Worm (Caenorhabditis elegans) whole organism, late embryonic: ENCODE data around the gene Y19D2B.1.

Source experiments
- C08G9.2 ChIP-seq: sonication (generic microtip); optimal IDR thresholded peaks from 2 replicates; lab custom pipeline; 2016; ENCODE audit warnings: mild to moderate bottlenecking, missing genetic modification characterization, moderate library complexity, missing compliant biosample characterization
- C38D4.7 ChIP-seq: fragments of 200-800 bp; sonication (Bioruptor generic); optimal IDR thresholded peaks from 2 replicates; lab custom pipeline; 2018; ENCODE audit warnings: mild to moderate bottlenecking, missing genetic modification characterization, moderate library complexity, missing compliant biosample characterization
- F13H6.1 ChIP-seq: sonication (generic microtip); optimal IDR thresholded peaks from 2 replicates; lab custom pipeline; 2016; ENCODE audit warnings: missing genetic modification characterization, missing compliant biosample characterization
- K02D7.2 ChIP-seq: sonication (generic microtip); optimal IDR thresholded peaks from 2 replicates; lab custom pipeline; 2017; ENCODE audit warnings: mild to moderate bottlenecking, missing genetic modification characterization, missing compliant biosample characterization
- K09A11.1 ChIP-seq: sonication (generic microtip); optimal IDR thresholded peaks from 2 replicates; lab custom pipeline; 2017; ENCODE audit warnings: antibody characterized with exemption, mild to moderate bottlenecking, missing genetic modification characterization, missing compliant biosample characterization; ENCODE audit not compliant: insufficient read depth
- T23F11.4 ChIP-seq: fragments of 200-800 bp; sonication (Bioruptor generic); optimal IDR thresholded peaks from 2 replicates; lab custom pipeline; 2018; ENCODE audit warnings: mild to moderate bottlenecking, missing genetic modification characterization, missing compliant biosample characterization
- Y22D7AL.16 ChIP-seq: sonication (generic microtip); optimal IDR thresholded peaks from 2 replicates; lab custom pipeline; 2016; ENCODE audit warnings: missing genetic modification characterization, missing compliant biosample characterization
- ahr-1 ChIP-seq: sonication (generic microtip); optimal IDR thresholded peaks from 2 replicates; lab custom pipeline; 2016; ENCODE audit warnings: missing genetic modification characterization, missing compliant biosample characterization
- ceh-18 ChIP-seq: sonication (generic microtip); optimal IDR thresholded peaks from 2 replicates; lab custom pipeline; 2016; ENCODE audit warnings: missing genetic modification characterization, missing compliant biosample characterization
- ceh-19 ChIP-seq: fragments of 200-800 bp; sonication (Bioruptor generic); optimal IDR thresholded peaks from 2 replicates; lab custom pipeline; 2018; ENCODE audit warnings: mild to moderate bottlenecking, missing genetic modification characterization, missing compliant biosample characterization
- ceh-24 ChIP-seq: sonication (generic microtip); optimal IDR thresholded peaks from 2 replicates; lab custom pipeline; 2016; ENCODE audit warnings: mild to moderate bottlenecking, missing genetic modification characterization, missing compliant biosample characterization
- ceh-30 ChIP-seq: fragments of 150-350 bp; optimal IDR thresholded peaks from 2 replicates; lab custom pipeline; 2014; ENCODE audit warnings: missing biosample characterization, missing genetic modification characterization
- ceh-45 ChIP-seq: fragments of 200-800 bp; sonication (Bioruptor generic); IDR thresholded peaks from 2 replicates; pipeline ENCODE4 v1.3.6; 2022; ENCODE audit warnings: missing genetic modification reagents, missing genetic modification characterization, missing compliant biosample characterization
- ceh-9 ChIP-seq: sonication (generic microtip); optimal IDR thresholded peaks from 2 replicates; lab custom pipeline; 2016; ENCODE audit warnings: mild to moderate bottlenecking, missing genetic modification characterization, inconsistent platforms, missing compliant biosample characterization
- che-1 ChIP-seq: sonication (generic microtip); optimal IDR thresholded peaks from 2 replicates; lab custom pipeline; 2016; ENCODE audit warnings: mild to moderate bottlenecking, missing genetic modification characterization, missing compliant biosample characterization
- dmd-4 ChIP-seq: sonication (generic microtip); optimal IDR thresholded peaks from 2 replicates; lab custom pipeline; 2016; ENCODE audit warnings: borderline replicate concordance, missing genetic modification characterization, missing compliant biosample characterization
- eyg-1 ChIP-seq: sonication (generic microtip); optimal IDR thresholded peaks from 2 replicates; lab custom pipeline; 2016; ENCODE audit warnings: missing genotype, missing genetic modification characterization, missing compliant biosample characterization
- fax-1 ChIP-seq: sonication (generic microtip); optimal IDR thresholded peaks from 2 replicates; lab custom pipeline; 2016; ENCODE audit warnings: missing genotype, missing genetic modification characterization, missing compliant biosample characterization
- fkh-10 ChIP-seq: fragments of 150-350 bp; optimal IDR thresholded peaks from 2 replicates; lab custom pipeline; 2014; ENCODE audit warnings: missing biosample characterization, missing genetic modification reagents, missing genetic modification characterization
- hlh-13 ChIP-seq: fragments of 200-800 bp; sonication (Bioruptor generic); optimal IDR thresholded peaks from 2 replicates; lab custom pipeline; 2018; ENCODE audit warnings: mild to moderate bottlenecking, missing genetic modification characterization, missing compliant biosample characterization
- hlh-30 ChIP-seq: sonication (generic microtip); optimal IDR thresholded peaks from 2 replicates; lab custom pipeline; 2017; ENCODE audit warnings: antibody characterized with exemption, missing genetic modification characterization, missing compliant biosample characterization; ENCODE audit not compliant: insufficient read depth
- hlh-8 ChIP-seq: sonication (generic microtip); optimal IDR thresholded peaks from 2 replicates; lab custom pipeline; 2016; ENCODE audit warnings: missing genotype, missing genetic modification characterization, missing compliant biosample characterization
- madf-2 ChIP-seq: sonication (generic microtip); optimal IDR thresholded peaks from 2 replicates; lab custom pipeline; 2017; ENCODE audit warnings: missing genetic modification characterization, missing compliant biosample characterization
- mec-3 ChIP-seq: sonication (generic microtip); optimal IDR thresholded peaks from 2 replicates; lab custom pipeline; 2016; ENCODE audit warnings: borderline replicate concordance, missing genetic modification characterization, missing compliant biosample characterization
- nfya-1 ChIP-seq: sonication (generic microtip); optimal IDR thresholded peaks from 2 replicates; lab custom pipeline; 2017; ENCODE audit warnings: missing genetic modification characterization, mild to moderate bottlenecking, missing compliant biosample characterization, antibody characterized with exemption, moderate library complexity
- nhr-11 ChIP-seq: fragments of 150-350 bp; optimal IDR thresholded peaks from 2 replicates; lab custom pipeline; 2014; ENCODE audit warnings: missing biosample characterization, missing genetic modification characterization
- odd-2 ChIP-seq: sonication (generic microtip); optimal IDR thresholded peaks from 2 replicates; lab custom pipeline; 2017; ENCODE audit warnings: antibody characterized with exemption, mild to moderate bottlenecking, missing genetic modification characterization, missing compliant biosample characterization
- pat-9 ChIP-seq: fragments of 200-800 bp; sonication (Bioruptor generic); optimal IDR thresholded peaks from 2 replicates; lab custom pipeline; 2018; ENCODE audit warnings: mild to moderate bottlenecking, missing genetic modification characterization, moderate library complexity, missing compliant biosample characterization
- pax-1 ChIP-seq: fragments of 150-350 bp; optimal IDR thresholded peaks from 2 replicates; lab custom pipeline; 2014; ENCODE audit warnings: missing biosample characterization, missing genetic modification characterization
- rnt-1 ChIP-seq: sonication (generic microtip); optimal IDR thresholded peaks from 2 replicates; lab custom pipeline; 2016; ENCODE audit warnings: missing genetic modification characterization, missing compliant biosample characterization
- syd-9 ChIP-seq: sonication (generic microtip); optimal IDR thresholded peaks from 2 replicates; lab custom pipeline; 2016; ENCODE audit warnings: mild to moderate bottlenecking, missing genetic modification characterization, moderate library complexity, missing compliant biosample characterization
- tbx-7 ChIP-seq: sonication (generic microtip); optimal IDR thresholded peaks from 2 replicates; lab custom pipeline; 2016; ENCODE audit warnings: missing genotype, missing genetic modification characterization, missing compliant biosample characterization
- ttx-3 ChIP-seq: sonication (generic microtip); optimal IDR thresholded peaks from 2 replicates; lab custom pipeline; 2016; ENCODE audit warnings: missing genetic modification reagents, missing genetic modification characterization, missing compliant biosample characterization
- unc-3 ChIP-seq, 2 experiments: fragments of 200-800 bp in 1 of 2; sonication (Bioruptor generic) in 1 of 2; sonication (generic microtip) in 1 of 2; conservative IDR thresholded peaks in 1 of 2; optimal IDR thresholded peaks in 1 of 2; 2 replicates each; pipeline versions ENCODE4 v1.3.6 to Lab custom; 2016 to 2022; ENCODE audit warnings: missing compliant biosample characterization in 2 of 2, missing genetic modification characterization in 2 of 2, missing genetic modification reagents in 1 of 2
- unc-42 ChIP-seq: sonication (generic microtip); optimal IDR thresholded peaks from 2 replicates; lab custom pipeline; 2016; ENCODE audit warnings: missing genotype, missing genetic modification characterization, missing compliant biosample characterization
- zip-5 ChIP-seq: sonication (generic microtip); optimal IDR thresholded peaks from 2 replicates; lab custom pipeline; 2016; ENCODE audit warnings: missing genetic modification characterization, missing compliant biosample characterization
- ztf-16 ChIP-seq: sonication (generic microtip); optimal IDR thresholded peaks from 2 replicates; lab custom pipeline; 2017; ENCODE audit warnings: missing genetic modification characterization, missing compliant biosample characterization

Gene Y19D2B.1

DNA sequence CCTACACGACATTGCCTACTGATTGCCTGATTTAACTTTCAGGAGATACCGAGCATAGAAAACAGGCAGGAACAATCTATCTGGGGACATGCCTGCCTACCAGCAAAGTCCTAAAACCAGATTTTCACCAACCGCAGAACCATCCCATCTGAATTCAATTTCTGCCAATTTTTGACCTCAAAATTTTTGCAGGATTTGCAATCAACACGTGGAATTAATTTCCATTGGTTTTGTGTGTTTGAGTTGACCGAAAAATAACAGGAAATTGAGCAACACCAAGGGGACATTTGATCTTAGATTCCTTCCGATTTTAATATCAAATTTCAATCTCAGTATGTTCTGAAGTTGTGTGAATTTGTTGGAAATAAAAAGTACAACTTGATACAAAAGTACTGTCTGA, 23.8 kb downstream of the Y19D2B.1 start:
- TF ChIP-seq T23F11.4 (GFP tag; lab: Kevin White, UChicago) (no peak), ceh-18 (tag; lab: Kevin White, UChicago) (no peak), ztf-16 (tag; lab: Kevin White, UChicago) (no peak), ceh-19 (GFP tag; lab: Kevin White, UChicago) (no peak), fax-1 (tag; lab: Kevin White, UChicago) (no peak), K02D7.2 (tag; lab: Kevin White, UChicago) (no peak), syd-9 (no peak), C38D4.7 (GFP tag; lab: Kevin White, UChicago) (no peak), tbx-7 (tag; lab: Kevin White, UChicago) (no peak), F13H6.1 (tag; lab: Kevin White, UChicago) (no peak), ahr-1 (tag; lab: Kevin White, UChicago) (no peak), Y22D7AL.16 (tag; lab: Kevin White, UChicago) (no peak), nhr-11 (tag; lab: Kevin White, UChicago) (no peak), eyg-1 (no peak), zip-5 (no peak), unc-3 (GFP tag; conservative IDR thresholded peaks at IDR 0.05; lab: Robert Waterston, UW) (no peak), unc-3 (tag; optimal IDR thresholded peaks at IDR 0.05; lab: Kevin White, UChicago) (no peak), mec-3 (no peak), hlh-30 (tag; lab: Kevin White, UChicago) (no peak)

DNA sequence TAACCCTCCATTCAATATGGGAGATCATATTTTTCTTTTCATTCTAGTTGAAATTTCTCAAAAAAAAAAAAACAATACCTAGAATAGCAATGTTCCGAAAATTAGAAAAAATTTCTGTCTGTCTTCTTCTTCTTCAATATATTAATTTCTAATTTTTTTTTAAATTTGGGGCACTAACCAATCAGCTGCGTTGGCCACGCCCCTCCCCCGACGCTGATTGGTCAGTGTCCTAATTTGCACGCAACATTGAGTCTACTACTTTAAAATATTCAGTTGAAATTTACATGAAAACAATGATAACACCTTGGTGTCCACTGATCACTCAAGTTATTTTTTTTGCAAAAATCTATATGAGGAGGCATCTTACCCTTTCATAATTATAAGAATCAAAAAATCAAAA, 26.8 kb downstream of the Y19D2B.1 start:
- TF ChIP-seq dmd-4 (tag; lab: Kevin White, UChicago) (no peak), pax-1 (tag; lab: Kevin White, UChicago) (no peak), madf-2 (tag; lab: Kevin White, UChicago) (no peak), ceh-24 (tag; lab: Kevin White, UChicago) (no peak), che-1 (tag; lab: Kevin White, UChicago) (no peak), nfya-1 (tag; lab: Kevin White, UChicago) (peak; percentile 85)

DNA sequence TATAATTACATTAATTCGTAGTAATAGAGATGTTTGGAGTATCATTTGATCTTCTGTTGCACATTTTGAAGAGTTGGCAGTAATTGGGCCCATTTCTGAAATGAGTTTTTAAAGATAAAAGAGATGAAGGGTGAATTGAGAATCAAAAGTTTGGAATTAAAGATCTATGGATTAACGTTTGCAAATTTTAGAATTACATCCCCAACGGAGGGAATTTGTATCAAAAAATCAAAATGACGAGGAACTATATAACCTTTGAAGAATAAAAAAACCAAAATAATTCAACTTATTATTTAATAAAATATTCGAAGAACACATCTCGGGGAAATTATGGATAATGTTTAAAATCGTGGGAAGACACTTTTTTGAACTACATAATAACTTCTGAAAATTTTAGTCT, 27.8 kb downstream of the Y19D2B.1 start, which contains the start of gene sra-10:
sra-10 (minus strand) TSS at position 101 of the 400 bp plus-strand sequence.
- TF ChIP-seq nfya-1 (tag; lab: Kevin White, UChicago): no peak
- TF ChIP-seq fkh-10 (GFP tag; lab: Kevin White, UChicago): no peak
- TF ChIP-seq ceh-9 (tag; lab: Kevin White, UChicago): no peak
- no peak for TF ChIP-seq ttx-3 (tag; lab: Kevin White, UChicago)

- TF ChIP-seq unc-42 (no peak), ahr-1 (tag; lab: Kevin White, UChicago) (no peak), K09A11.1 (tag; lab: Kevin White, UChicago) (no peak), hlh-8 (no peak), odd-2 (tag; lab: Kevin White, UChicago) (no peak), ceh-30 (tag; lab: Kevin White, UChicago) (no peak), zip-5 (no peak), pat-9 (tag; lab: Kevin White, UChicago) (no peak), nhr-11 (tag; lab: Kevin White, UChicago) (no peak), ztf-16 (tag; lab: Kevin White, UChicago) (no peak)
Observed at ce11 chrII:10888979-10889378, 33.8 kb downstream of the Y19D2B.1 start, which contains the start of gene ptr-8. TSS of gene ptr-8 (plus strand) at chrII:10889279.

DNA sequence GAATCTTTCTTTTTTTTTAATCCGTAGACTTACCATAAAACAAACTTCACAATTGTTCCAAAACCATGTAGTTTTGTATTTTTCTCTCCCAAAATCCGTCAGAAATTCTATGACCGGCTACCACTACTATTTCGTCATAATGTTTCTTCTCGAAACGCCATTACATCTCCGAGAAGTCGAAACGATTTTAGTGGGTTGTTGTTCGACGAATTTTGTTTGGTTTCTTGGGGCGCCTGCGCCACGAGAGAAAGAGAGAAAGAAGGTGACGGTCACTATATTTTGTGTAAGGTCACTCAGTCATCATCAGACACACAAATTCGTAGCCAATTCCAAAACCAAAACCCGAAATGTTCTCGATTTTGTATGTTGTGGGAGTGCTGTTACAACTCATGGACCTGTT, 35.7 kb downstream of the Y19D2B.1 start:
- no peak for TF ChIP-seq ztf-16 (tag; lab: Kevin White, UChicago)
- TF ChIP-seq hlh-13 (GFP tag; lab: Kevin White, UChicago): no peak
- no peak for TF ChIP-seq mec-3
- TF ChIP-seq C08G9.2 (tag; lab: Kevin White, UChicago): no peak
- TF ChIP-seq eyg-1: no peak
- TF ChIP-seq ceh-45 (GFP tag; lab: Robert Waterston, UW): no peak
- TF ChIP-seq fax-1 (tag; lab: Kevin White, UChicago): no peak
- TF ChIP-seq nfya-1 (tag; lab: Kevin White, UChicago): no peak
- no peak for TF ChIP-seq fkh-10 (GFP tag; lab: Kevin White, UChicago)
- no peak for TF ChIP-seq rnt-1 (tag; lab: Kevin White, UChicago)
